Worm (Caenorhabditis elegans) whole organism, L1 larva: ENCODE results near the gene sra-10.
"Not testable (repeated sequence)": the region's sequence is repeated elsewhere in the genome, so short reads cannot be mapped to it uniquely, and the experiment has no call there.

Experiments used
- ama-1 ChIP-seq: fragments of 150-350 bp; optimal IDR thresholded peaks from 2 replicates; lab custom pipeline; 2014
- efl-1 ChIP-seq, 4 experiments: fragments of 150-350 bp; optimal IDR thresholded peaks in 3 of 4; peaks in 1 of 4; 1 replicate in 1 of 4; 2 replicates in 3 of 4; lab custom pipeline; 2014; ENCODE audit warnings: missing biosample characterization in 2 of 4, missing genetic modification characterization in 2 of 4, missing genetic modification reagents in 2 of 4
- egl-27 ChIP-seq, 2 experiments: fragments of 150-350 bp in 1 of 2; sonication (generic microtip); optimal IDR thresholded peaks; 3 replicates each; lab custom pipeline; 2017 to 2018; ENCODE audit warnings: missing biosample characterization in 2 of 2, missing genetic modification characterization in 2 of 2, missing genetic modification reagents in 2 of 2
- mep-1 ChIP-seq: fragments of 150-350 bp; optimal IDR thresholded peaks from 2 replicates; lab custom pipeline; 2014; ENCODE audit warnings: missing biosample characterization, missing genetic modification characterization
- nhr-11 ChIP-seq: fragments of 150-350 bp; optimal IDR thresholded peaks from 2 replicates; lab custom pipeline; 2014; ENCODE audit warnings: missing biosample characterization, missing genetic modification characterization
- nhr-12 ChIP-seq: sonication (generic microtip); optimal IDR thresholded peaks from 2 replicates; lab custom pipeline; 2017; ENCODE audit warnings: missing biosample characterization, missing genetic modification characterization
- nhr-71 ChIP-seq: sonication (generic microtip); optimal IDR thresholded peaks from 2 replicates; lab custom pipeline; 2016; ENCODE audit warnings: mild to moderate bottlenecking, missing genetic modification characterization, moderate library complexity, missing compliant biosample characterization
- nhr-76 ChIP-seq: sonication (generic microtip); optimal IDR thresholded peaks from 2 replicates; lab custom pipeline; 2017; ENCODE audit warnings: missing biosample characterization, missing genetic modification characterization
- nhr-77 ChIP-seq: fragments of 150-350 bp; optimal IDR thresholded peaks from 2 replicates; lab custom pipeline; 2014; ENCODE audit warnings: missing biosample characterization, missing genetic modification characterization
- skn-1 ChIP-seq: fragments of 150-350 bp; optimal IDR thresholded peaks from 2 replicates; lab custom pipeline; 2014; ENCODE audit warnings: missing biosample characterization, missing genetic modification characterization
- unc-62 ChIP-seq: fragments of 150-350 bp; optimal IDR thresholded peaks from 2 replicates; lab custom pipeline; 2014; ENCODE audit warnings: missing biosample characterization, missing genetic modification reagents, missing genetic modification characterization
- zag-1 ChIP-seq: fragments of 150-350 bp; optimal IDR thresholded peaks from 2 replicates; lab custom pipeline; 2014; ENCODE audit warnings: missing biosample characterization, missing genetic modification characterization

ce11 chrII:10904379-10904778 is 9.5 kb upstream of the sra-10 start, which contains the start of gene sra-12:
- not testable (repeated sequence) for TF ChIP-seq efl-1 (optimal IDR thresholded peaks at IDR 0.05; lab: Kevin White, UChicago); efl-1 (GFP tag; optimal IDR thresholded peaks at IDR 0.05 in 1 of 2; lab: Kevin White, UChicago); egl-27 (tag; optimal IDR thresholded peaks at IDR 0.05; lab: Kevin White, UChicago); nhr-77 (tag; lab: Kevin White, UChicago); nhr-76; mep-1 (tag; lab: Kevin White, UChicago); zag-1; nhr-11; unc-62 (GFP tag; lab: Kevin White, UChicago); nhr-12 (tag; lab: Kevin White, UChicago); ama-1 (lab: Kevin White, UChicago); skn-1 (tag; lab: Kevin White, UChicago); nhr-71 (tag; lab: Kevin White, UChicago)
